Fruit fly (Drosophila melanogaster) Kc167 (cell line): ENCODE measurements around the gene Taf7.

Source experiments
- Myc ChIP-seq: fragments of >200 bp; optimal IDR thresholded peaks from 2 replicates; lab custom pipeline; 2017; ENCODE audit warnings: missing external identifiers
- Sin3A ChIP-seq: fragments of >200 bp; optimal IDR thresholded peaks from 2 replicates; lab custom pipeline; 2018; ENCODE audit warnings: missing external identifiers
- h ChIP-seq: fragments of >200 bp; optimal IDR thresholded peaks from 3 replicates; lab custom pipeline; 2018; ENCODE audit warnings: missing external identifiers
- insv ChIP-seq: fragments of >200 bp; optimal IDR thresholded peaks from 3 replicates; lab custom pipeline; 2018; ENCODE audit warnings: missing external identifiers
- psq ChIP-seq: fragments of >200 bp; optimal IDR thresholded peaks from 2 replicates; lab custom pipeline; 2017; ENCODE audit warnings: missing external identifiers
- ttk ChIP-seq: sonication (Bioruptor generic); optimal IDR thresholded peaks from 2 replicates; lab custom pipeline; 2017; ENCODE audit warnings: missing external identifiers

Gene Taf7

dm6 chr3R:7907311-7907710 is at the start of gene Taf7, which contains the start of gene EMC1:
Gene Taf7 (plus strand): TSS chr3R:7907333.
Gene EMC1 (minus strand): TSS chr3R:7907363.
- TF ChIP-seq Sin3A (lab: Kevin White, UChicago) (peak; percentile 57), h (lab: Kevin White, UChicago) (no peak)

dm6 chr3R:7884433-7884832 is 22.7 kb upstream of the Taf7 start:
- TF ChIP-seq psq (lab: Kevin White, UChicago) (no peak), Myc (lab: Kevin White, UChicago) (no peak), insv (no peak), h (lab: Kevin White, UChicago) (no peak), ttk (lab: Kevin White, UChicago) (no peak), Sin3A (lab: Kevin White, UChicago) (no peak)

dm6 chr3R:7886167-7886858 is 20.8 kb upstream of the Taf7 start, which contains the start of gene CG17816:
Gene CG17816 (minus strand): TSS chr3R:7886733.
- TF ChIP-seq insv: no peak
- no peak for TF ChIP-seq Myc (lab: Kevin White, UChicago)
- no peak for TF ChIP-seq psq (lab: Kevin White, UChicago)
- TF ChIP-seq h (lab: Kevin White, UChicago): no peak
- TF ChIP-seq Sin3A (lab: Kevin White, UChicago): no peak

- TF ChIP-seq Myc (lab: Kevin White, UChicago) (no peak), insv (no peak), psq (lab: Kevin White, UChicago) (no peak), h (lab: Kevin White, UChicago) (no peak), ttk (lab: Kevin White, UChicago) (no peak), Sin3A (lab: Kevin White, UChicago) (no peak)
Measured at dm6 chr3R:7886859-7887190, 20.3 kb upstream of the Taf7 start, which contains the start of gene ArgRS-m. Gene ArgRS-m (plus strand): TSS chr3R:7887045.

dm6 chr3R:7891031-7891430 is 16.1 kb upstream of the Taf7 start, which contains the start of gene wtrw:
Gene wtrw (plus strand): TSS chr3R:7891331.
- TF ChIP-seq Sin3A (lab: Kevin White, UChicago): no peak
- no peak for TF ChIP-seq Myc (lab: Kevin White, UChicago)
- no peak for TF ChIP-seq psq (lab: Kevin White, UChicago)
- no peak for TF ChIP-seq insv
- no peak for TF ChIP-seq ttk (lab: Kevin White, UChicago)
- no peak for TF ChIP-seq h (lab: Kevin White, UChicago)

- TF ChIP-seq ttk (lab: Kevin White, UChicago): no peak
- no peak for TF ChIP-seq Myc (lab: Kevin White, UChicago)
- no peak for TF ChIP-seq psq (lab: Kevin White, UChicago)
- no peak for TF ChIP-seq Sin3A (lab: Kevin White, UChicago)
- no peak for TF ChIP-seq h (lab: Kevin White, UChicago)
- no peak for TF ChIP-seq insv
Measured at dm6 chr3R:7892246-7893000, 14.7 kb upstream of the Taf7 start.

- TF ChIP-seq psq (lab: Kevin White, UChicago): no peak
- TF ChIP-seq insv: no peak
- TF ChIP-seq Myc (lab: Kevin White, UChicago): no peak
- TF ChIP-seq h (lab: Kevin White, UChicago): no peak
- no peak for TF ChIP-seq ttk (lab: Kevin White, UChicago)
- no peak for TF ChIP-seq Sin3A (lab: Kevin White, UChicago)
Measured at dm6 chr3R:7894586-7894985, 12.5 kb upstream of the Taf7 start.

- TF ChIP-seq ttk (lab: Kevin White, UChicago): no peak
- no peak for TF ChIP-seq Sin3A (lab: Kevin White, UChicago)
- TF ChIP-seq psq (lab: Kevin White, UChicago): no peak
- no peak for TF ChIP-seq insv
- no peak for TF ChIP-seq Myc (lab: Kevin White, UChicago)
- no peak for TF ChIP-seq h (lab: Kevin White, UChicago)
Measured at dm6 chr3R:7895457-7895856, 11.7 kb upstream of the Taf7 start.

- TF ChIP-seq insv: no peak
- no peak for TF ChIP-seq h (lab: Kevin White, UChicago)
- no peak for TF ChIP-seq Myc (lab: Kevin White, UChicago)
- TF ChIP-seq Sin3A (lab: Kevin White, UChicago): no peak
- no peak for TF ChIP-seq psq (lab: Kevin White, UChicago)
- no peak for TF ChIP-seq ttk (lab: Kevin White, UChicago)
Measured at dm6 chr3R:7899277-7899676, 7.9 kb upstream of the Taf7 start.

- TF ChIP-seq h (lab: Kevin White, UChicago) (no peak), insv (no peak), Sin3A (lab: Kevin White, UChicago) (no peak), Myc (lab: Kevin White, UChicago) (no peak), psq (lab: Kevin White, UChicago) (no peak), ttk (lab: Kevin White, UChicago) (no peak)
Measured at dm6 chr3R:7902313-7902872, 4.7 kb upstream of the Taf7 start, which contains the start of gene mRpS9. Gene mRpS9 (minus strand): TSS chr3R:7902667.

- TF ChIP-seq psq (lab: Kevin White, UChicago): no peak
Measured at dm6 chr3R:7911482-7911881, 4.3 kb downstream of the Taf7 start, which contains the start of gene Prat. Gene Prat (minus strand): TSS chr3R:7911779.
